Fruit fly (Drosophila melanogaster) whole organism, embryonic: Measurements from ENCODE around the gene EAChm.

Source experiments
- ATbp ChIP-seq: fragments of 200-800 bp; sonication (Bioruptor generic); optimal IDR thresholded peaks from 2 replicates; lab custom pipeline; 2017; ENCODE audit warnings: missing biosample characterization, mild to moderate bottlenecking, missing genetic modification characterization, missing genetic modification reagents
- Aef1 ChIP-seq: fragments of 200-800 bp; sonication (Bioruptor generic); IDR thresholded peaks from 3 replicates; pipeline ENCODE4 v1.3.6; 2022; ENCODE audit warnings: missing biosample characterization, missing genetic modification characterization
- B-H1 ChIP-seq: fragments of 200-800 bp; sonication (Bioruptor generic); IDR thresholded peaks from 3 replicates; pipeline ENCODE4 v1.3.6; 2022; ENCODE audit warnings: missing biosample characterization, missing genetic modification characterization
- CG10321 ChIP-seq: fragments of 200-800 bp; sonication (Bioruptor generic); IDR thresholded peaks from 2 replicates; pipeline ENCODE4 v1.3.6; 2022; ENCODE audit warnings: missing biosample characterization, missing genetic modification characterization
- CG13287 ChIP-seq: fragments of 200-800 bp; sonication (Bioruptor generic); IDR thresholded peaks from 2 replicates; pipeline ENCODE4 v1.3.6; 2022; ENCODE audit warnings: missing biosample characterization, missing genetic modification characterization; ENCODE audit not compliant: partially characterized antibody
- CG1602 ChIP-seq: fragments of 200-800 bp; sonication (Bioruptor generic); optimal IDR thresholded peaks from 3 replicates; lab custom pipeline; 2016; ENCODE audit warnings: missing biosample characterization, missing genetic modification characterization
- CG1647 ChIP-seq: fragments of 200-800 bp; sonication (Bioruptor generic); optimal IDR thresholded peaks from 3 replicates; lab custom pipeline; 2016; ENCODE audit warnings: missing biosample characterization, missing genetic modification characterization
- CG18764 ChIP-seq: fragments of 200-800 bp; sonication (Bioruptor generic); optimal IDR thresholded peaks from 3 replicates; lab custom pipeline; 2016; ENCODE audit warnings: missing biosample characterization, missing genetic modification characterization
- CG2875 ChIP-seq: fragments of 200-800 bp; sonication (Bioruptor generic); optimal IDR thresholded peaks from 2 replicates; lab custom pipeline; 2017; ENCODE audit warnings: missing biosample characterization, mild to moderate bottlenecking, missing genetic modification characterization, missing genetic modification reagents
- CG30431 ChIP-seq: fragments of 200-800 bp; sonication (Bioruptor generic); optimal IDR thresholded peaks from 2 replicates; lab custom pipeline; 2017; ENCODE audit warnings: missing biosample characterization, missing genetic modification characterization
- CG3407 ChIP-seq: fragments of 200-800 bp; sonication (Bioruptor generic); optimal IDR thresholded peaks from 2 replicates; lab custom pipeline; 2018; ENCODE audit warnings: missing biosample characterization, mild to moderate bottlenecking, missing genetic modification characterization
- CG6683 ChIP-seq: fragments of 200-800 bp; sonication (Bioruptor generic); optimal IDR thresholded peaks from 2 replicates; lab custom pipeline; 2017; ENCODE audit warnings: missing biosample characterization, mild to moderate bottlenecking, missing genetic modification characterization, missing genetic modification reagents
- CG6689 ChIP-seq: fragments of 200-800 bp; sonication (Bioruptor generic); IDR thresholded peaks from 2 replicates; pipeline ENCODE4 v1.3.6; 2022; ENCODE audit warnings: missing biosample characterization, missing genetic modification characterization
- CG8924 ChIP-seq: fragments of 200-800 bp; optimal IDR thresholded peaks from 3 replicates; lab custom pipeline; 2019; ENCODE audit warnings: missing biosample characterization, mild to moderate bottlenecking, missing genetic modification characterization, moderate library complexity
- CG8944 ChIP-seq: fragments of 200-800 bp; sonication (Bioruptor generic); optimal IDR thresholded peaks from 3 replicates; lab custom pipeline; 2016; ENCODE audit warnings: missing biosample characterization, missing genetic modification characterization
- CG9437 ChIP-seq: fragments of 200-800 bp; sonication (Bioruptor generic); optimal IDR thresholded peaks from 2 replicates; lab custom pipeline; 2018; ENCODE audit warnings: missing biosample characterization, mild to moderate bottlenecking, missing genetic modification characterization
- CG9727 ChIP-seq: fragments of 200-800 bp; sonication (Bioruptor generic); optimal IDR thresholded peaks from 3 replicates; lab custom pipeline; 2017; ENCODE audit warnings: missing biosample characterization, mild to moderate bottlenecking, missing genetic modification characterization
- CG9932 ChIP-seq: fragments of 200-800 bp; sonication (Bioruptor generic); IDR thresholded peaks from 2 replicates; pipeline ENCODE4 v1.3.6; 2022; ENCODE audit warnings: missing biosample characterization, missing genetic modification characterization
- CrebB ChIP-seq: fragments of 200-800 bp; sonication (Bioruptor generic); optimal IDR thresholded peaks from 3 replicates; lab custom pipeline; 2018; ENCODE audit warnings: missing biosample characterization, mild to moderate bottlenecking, missing genetic modification characterization
- Doc3 ChIP-seq: fragments of 200-800 bp; sonication (Bioruptor generic); IDR thresholded peaks from 3 replicates; pipeline ENCODE4 v1.3.6; 2022; ENCODE audit warnings: missing biosample characterization, missing genetic modification characterization; ENCODE audit not compliant: partially characterized antibody
- Eip74EF ChIP-seq, 2 experiments: fragments of 200-800 bp in 1 of 2; fragments of >200 bp in 1 of 2; sonication (Bioruptor generic) in 1 of 2; optimal IDR thresholded peaks; 2 replicates each; lab custom pipeline; 2017 to 2019; ENCODE audit warnings: missing biosample characterization in 2 of 2, missing genetic modification characterization in 2 of 2, mild to moderate bottlenecking in 1 of 2, moderate library complexity in 1 of 2
- Elba2 ChIP-seq: fragments of 200-800 bp; sonication (Bioruptor generic); optimal IDR thresholded peaks from 3 replicates; lab custom pipeline; 2016; ENCODE audit warnings: missing biosample characterization, missing genetic modification characterization
- HLH4C ChIP-seq: fragments of 200-800 bp; sonication (Bioruptor generic); IDR thresholded peaks from 3 replicates; pipeline ENCODE4 v1.3.6; 2022; ENCODE audit warnings: missing biosample characterization, missing genetic modification characterization; ENCODE audit not compliant: partially characterized antibody
- Hr51 ChIP-seq, 2 experiments: fragments of 200-800 bp; sonication (Bioruptor generic); optimal IDR thresholded peaks; 2 replicates in 1 of 2; 3 replicates in 1 of 2; lab custom pipeline; 2016 to 2018; ENCODE audit warnings: missing biosample characterization in 2 of 2, missing genetic modification characterization in 2 of 2, mild to moderate bottlenecking in 1 of 2, moderate library complexity in 1 of 2
- Max ChIP-seq: fragments of 200-800 bp; sonication (Bioruptor generic); optimal IDR thresholded peaks from 2 replicates; lab custom pipeline; 2016; ENCODE audit warnings: missing biosample characterization, mild to moderate bottlenecking, missing genetic modification characterization
- Sox102F ChIP-seq: fragments of 200-800 bp; sonication (Bioruptor generic); optimal IDR thresholded peaks from 2 replicates; lab custom pipeline; 2018; ENCODE audit warnings: missing biosample characterization, mild to moderate bottlenecking, missing genetic modification characterization, moderate library complexity
- Usf ChIP-seq: fragments of 200-800 bp; sonication (Bioruptor generic); optimal IDR thresholded peaks from 2 replicates; lab custom pipeline; 2017; ENCODE audit warnings: missing genotype, missing biosample characterization, missing genetic modification characterization
- Xrp1 ChIP-seq: fragments of 200-800 bp; sonication (Bioruptor generic); IDR thresholded peaks from 2 replicates; pipeline ENCODE4 v1.3.6; 2022; ENCODE audit warnings: missing biosample characterization, missing genetic modification characterization
- chn ChIP-seq: fragments of 200-800 bp; sonication (Bioruptor generic); optimal IDR thresholded peaks from 2 replicates; lab custom pipeline; 2016; ENCODE audit warnings: missing biosample characterization, missing genetic modification characterization
- croc ChIP-seq: fragments of 200-800 bp; sonication (Bioruptor generic); conservative IDR thresholded peaks from 3 replicates; pipeline ENCODE4 v1.3.6; 2022; ENCODE audit warnings: missing biosample characterization, missing genetic modification characterization
- dmrt11E ChIP-seq: fragments of 200-800 bp; sonication (Bioruptor generic); optimal IDR thresholded peaks from 3 replicates; lab custom pipeline; 2018; ENCODE audit warnings: missing biosample characterization, mild to moderate bottlenecking, missing genetic modification characterization, moderate library complexity
- fd64A ChIP-seq: fragments of 200-800 bp; sonication (Bioruptor generic); optimal IDR thresholded peaks from 3 replicates; lab custom pipeline; 2018; ENCODE audit warnings: missing biosample characterization, mild to moderate bottlenecking, missing genetic modification characterization
- ham ChIP-seq: fragments of 200-800 bp; sonication (Bioruptor generic); IDR thresholded peaks from 2 replicates; pipeline ENCODE4 v1.3.6; 2022; ENCODE audit warnings: missing biosample characterization, missing genetic modification characterization
- hkb ChIP-seq, 2 experiments: fragments of 200-800 bp in 1 of 2; fragments of >200 bp in 1 of 2; sonication (Bioruptor generic) in 1 of 2; IDR thresholded peaks in 1 of 2; optimal IDR thresholded peaks in 1 of 2; 2 replicates each; pipeline versions ENCODE4 v1.3.6 to Lab custom; 2017 to 2022; ENCODE audit warnings: missing biosample characterization in 1 of 2, missing genetic modification characterization in 1 of 2
- lilli ChIP-seq: fragments of 200-800 bp; sonication (Bioruptor generic); optimal IDR thresholded peaks from 3 replicates; lab custom pipeline; 2016; ENCODE audit warnings: missing biosample characterization, missing genetic modification characterization
- lov ChIP-seq, 2 experiments: fragments of 200-800 bp in 1 of 2; fragments of >200 bp in 1 of 2; sonication (Bioruptor generic) in 1 of 2; IDR thresholded peaks in 1 of 2; optimal IDR thresholded peaks in 1 of 2; 2 replicates in 1 of 2; 3 replicates in 1 of 2; pipeline versions ENCODE4 v1.3.6 to Lab custom; 2017 to 2022; ENCODE audit warnings: missing biosample characterization in 1 of 2, missing genetic modification characterization in 1 of 2
- prd ChIP-seq, 3 experiments: fragments of >200 bp in 2 of 3; fragments of 200-800 bp in 1 of 3; sonication (Bioruptor generic) in 1 of 3; optimal IDR thresholded peaks in 2 of 3; IDR thresholded peaks in 1 of 3; 2 replicates in 2 of 3; 3 replicates in 1 of 3; pipeline versions ENCODE4 v1.3.6 to Lab custom; 2017 to 2022; ENCODE audit warnings: missing biosample characterization in 1 of 3, missing genetic modification characterization in 1 of 3
- pum ChIP-seq: fragments of 200-800 bp; sonication (Bioruptor generic); optimal IDR thresholded peaks from 2 replicates; lab custom pipeline; 2016; ENCODE audit warnings: missing biosample characterization, missing genetic modification characterization
- sc ChIP-seq, 3 experiments: fragments of >200 bp in 2 of 3; fragments of 200-800 bp in 1 of 3; sonication (Bioruptor generic) in 1 of 3; optimal IDR thresholded peaks; 2 replicates in 2 of 3; 3 replicates in 1 of 3; lab custom pipeline; 2017; ENCODE audit warnings: mild to moderate bottlenecking in 1 of 3, missing biosample characterization in 1 of 3, missing genetic modification characterization in 1 of 3, missing genetic modification reagents in 1 of 3
- sens ChIP-seq: fragments of 200-800 bp; sonication (Bioruptor generic); peaks from one replicate; lab custom pipeline; 2016; ENCODE audit warnings: missing biosample characterization, missing genetic modification characterization
- sens-2 ChIP-seq: fragments of 200-800 bp; sonication (Bioruptor generic); IDR thresholded peaks from 2 replicates; pipeline ENCODE4 v1.3.6; 2022; ENCODE audit warnings: missing biosample characterization, missing genetic modification characterization
- sim ChIP-seq: fragments of 200-800 bp; sonication (Bioruptor generic); IDR thresholded peaks from 2 replicates; pipeline ENCODE4 v1.3.6; 2022; ENCODE audit warnings: missing biosample characterization, missing genetic modification characterization
- ssp ChIP-seq: fragments of 200-800 bp; sonication (Bioruptor generic); IDR thresholded peaks from 2 replicates; pipeline ENCODE4 v1.3.6; 2022; ENCODE audit warnings: missing biosample characterization, missing genetic modification characterization
- vnd ChIP-seq: fragments of 200-800 bp; sonication (Bioruptor generic); IDR thresholded peaks from 3 replicates; pipeline ENCODE4 v1.3.6; 2022; ENCODE audit warnings: missing biosample characterization, missing genetic modification characterization; ENCODE audit not compliant: partially characterized antibody
- yki ChIP-seq: fragments of >200 bp; optimal IDR thresholded peaks from 3 replicates; lab custom pipeline; 2018
- zen2 ChIP-seq: fragments of 200-800 bp; sonication (Bioruptor generic); IDR thresholded peaks from 3 replicates; pipeline ENCODE4 v1.3.6; 2022; ENCODE audit warnings: missing biosample characterization, missing genetic modification characterization; ENCODE audit not compliant: partially characterized antibody
- zf30C ChIP-seq: fragments of 200-800 bp; sonication (Bioruptor generic); optimal IDR thresholded peaks from 3 replicates; lab custom pipeline; 2018; ENCODE audit warnings: missing biosample characterization, mild to moderate bottlenecking, missing genetic modification characterization

Gene EAChm

DNA sequence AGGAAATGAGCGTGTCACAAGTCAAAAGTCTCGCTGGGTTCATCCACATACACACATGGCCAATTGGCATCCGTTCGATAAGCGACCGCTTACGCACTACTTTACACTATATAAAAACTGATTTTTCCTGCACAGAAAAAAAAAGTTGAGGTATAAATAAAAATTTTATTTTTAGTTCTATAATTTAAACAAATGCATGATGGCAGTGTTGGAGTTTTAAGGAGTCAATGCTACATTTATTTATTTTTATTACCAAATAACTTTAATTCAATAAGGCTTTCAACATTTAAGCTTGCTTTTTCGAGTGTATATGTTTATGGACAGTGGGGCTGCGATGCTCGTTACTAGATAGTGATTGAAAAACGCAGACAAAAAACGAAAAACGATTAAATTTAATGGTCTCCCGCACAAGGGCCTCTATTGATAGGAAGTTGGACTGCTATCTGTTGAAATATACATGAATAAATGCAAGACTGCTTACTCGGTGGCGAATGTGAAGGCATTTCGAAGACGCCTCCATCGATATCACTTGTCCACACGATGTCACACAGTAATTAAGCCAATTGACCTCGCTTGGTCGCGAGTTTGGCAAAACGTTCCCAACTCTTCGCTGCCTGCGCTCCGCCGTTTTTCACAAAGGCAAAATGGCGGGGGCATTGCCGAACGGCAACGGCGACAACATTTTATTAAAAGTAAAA lies 42.8 kb upstream of the EAChm start (continued):
- no peak for TF ChIP-seq prd (optimal IDR thresholded peaks at IDR 0.05; lab: Kevin White, UChicago)
- peak; percentile 73 for TF ChIP-seq prd (GFP tag; IDR thresholded peaks at IDR 0.05; lab: Robert Waterston, UW)
- TF ChIP-seq hkb (optimal IDR thresholded peaks at IDR 0.05; lab: Kevin White, UChicago), result no peak
- TF ChIP-seq hkb (GFP tag; IDR thresholded peaks at IDR 0.05; lab: Robert Waterston, UW), result peak; percentile 86
- no peak for TF ChIP-seq Elba2
- peak; percentile 86 for TF ChIP-seq Sox102F (GFP tag; lab: Kevin White, UChicago)
- TF ChIP-seq dmrt11E (tag; lab: Kevin White, UChicago), result peak; percentile 86
- peak; percentile 52 for TF ChIP-seq CG2875
- no peak for TF ChIP-seq CG13287 (GFP tag; lab: Robert Waterston, UW)
- peak; percentile 81 for TF ChIP-seq CG9727 (GFP tag; lab: Kevin White, UChicago)
- peak; percentile 65 for TF ChIP-seq sens-2 (GFP tag; lab: Robert Waterston, UW)
- TF ChIP-seq Eip74EF (GFP tag; optimal IDR thresholded peaks at IDR 0.05; lab: Kevin White, UChicago), result peak in 1 of 2 experiments; percentile 78
- peak; percentile 45; the same call in 1 of the 2 replicates for TF ChIP-seq ssp (GFP tag; lab: Robert Waterston, UW)
- TF ChIP-seq CG3407 (GFP tag; lab: Kevin White, UChicago), result peak; percentile 62
- TF ChIP-seq Hr51 (GFP tag; optimal IDR thresholded peaks at IDR 0.05; lab: Kevin White, UChicago), result peak in 1 of 2 experiments; percentile 84
- TF ChIP-seq CG9437 (GFP tag; lab: Kevin White, UChicago), result peak; percentile 69
- peak; percentile 47 for TF ChIP-seq pum (GFP tag; lab: Kevin White, UChicago)
- no peak for TF ChIP-seq zen2
- no peak for TF ChIP-seq HLH4C
- TF ChIP-seq CG1602 (GFP tag; lab: Kevin White, UChicago), result peak; percentile 60
- no peak for TF ChIP-seq CG8944 (GFP tag; lab: Kevin White, UChicago)
- peak; percentile 71 for TF ChIP-seq CrebB
- TF ChIP-seq CG1647, result no peak
- TF ChIP-seq sc (optimal IDR thresholded peaks at IDR 0.05; lab: Kevin White, UChicago), result no peak
- TF ChIP-seq sc (GFP tag; optimal IDR thresholded peaks at IDR 0.05; lab: Kevin White, UChicago), result peak; percentile 20
- TF ChIP-seq lilli (GFP tag; lab: Kevin White, UChicago), result peak; percentile 50
- TF ChIP-seq CG10321, result no peak
- peak; percentile 55 for TF ChIP-seq CG6683 (GFP tag; lab: Kevin White, UChicago)
- no peak for TF ChIP-seq Doc3 (GFP tag; lab: Robert Waterston, UW)
- TF ChIP-seq CG6689 (GFP tag; lab: Robert Waterston, UW), result peak; percentile 78
- TF ChIP-seq ham, result no peak
- TF ChIP-seq ATbp (GFP tag; lab: Kevin White, UChicago), result peak; percentile 72
- no peak for TF ChIP-seq lov (optimal IDR thresholded peaks at IDR 0.05; lab: Kevin White, UChicago)
- peak; percentile 53; the same call in 1 of the 3 replicates for TF ChIP-seq lov (GFP tag; IDR thresholded peaks at IDR 0.05; lab: Robert Waterston, UW)
- TF ChIP-seq zf30C (GFP tag; lab: Kevin White, UChicago), result peak; percentile 63
- peak; percentile 67; the same call in 1 of the 2 replicates for TF ChIP-seq sim (GFP tag; lab: Robert Waterston, UW)
- no peak for TF ChIP-seq CG9932
- TF ChIP-seq Xrp1 (GFP tag; lab: Robert Waterston, UW), result peak; percentile 87
- TF ChIP-seq chn, result no peak
- TF ChIP-seq sens, result peak; percentile 90
- TF ChIP-seq yki (lab: Kevin White, UChicago), result no peak
- TF ChIP-seq CG30431 (GFP tag; lab: Kevin White, UChicago), result peak; percentile 50
- no peak for TF ChIP-seq fd64A (GFP tag; lab: Kevin White, UChicago)
- no peak for TF ChIP-seq Usf (GFP tag; lab: Kevin White, UChicago)
- no peak for TF ChIP-seq vnd (GFP tag; lab: Robert Waterston, UW)
- peak; percentile 38; the same call in 2 of the 3 replicates for TF ChIP-seq croc (GFP tag; lab: Robert Waterston, UW)
- TF ChIP-seq Max (GFP tag; lab: Kevin White, UChicago), result peak; percentile 69
- TF ChIP-seq CG8924 (tag; lab: Kevin White, UChicago), result peak; percentile 89
- peak; percentile 52 for TF ChIP-seq Aef1 (GFP tag; lab: Robert Waterston, UW)
- peak; percentile 49 for TF ChIP-seq B-H1 (GFP tag; lab: Robert Waterston, UW)
- peak; percentile 48 for TF ChIP-seq CG18764 (GFP tag; lab: Kevin White, UChicago)
